Fruit fly (Drosophila melanogaster) whole organism, embryonic: ENCODE results near the gene Rnmt.

ENCODE experiments used
- Abd-B ChIP-seq: fragments of 200-800 bp; sonication (Bioruptor generic); optimal IDR thresholded peaks from 2 replicates; lab custom pipeline; 2018; ENCODE audit warnings: missing biosample characterization, mild to moderate bottlenecking, missing genetic modification characterization, moderate library complexity
- Antp ChIP-seq: fragments of 200-800 bp; sonication (Bioruptor generic); optimal IDR thresholded peaks from 3 replicates; lab custom pipeline; 2016; ENCODE audit warnings: missing biosample characterization, missing genetic modification characterization
- Bdp1 ChIP-seq: fragments of 200-800 bp; sonication (Bioruptor generic); optimal IDR thresholded peaks from 3 replicates; lab custom pipeline; 2016; ENCODE audit warnings: missing biosample characterization, missing genetic modification characterization
- Bgb ChIP-seq: fragments of 200-800 bp; sonication (Bioruptor generic); IDR thresholded peaks from 2 replicates; pipeline ENCODE4 v1.3.6; 2022; ENCODE audit warnings: missing biosample characterization, missing genetic modification characterization; ENCODE audit not compliant: partially characterized antibody
- C15 ChIP-seq: fragments of 200-800 bp; sonication (Bioruptor generic); IDR thresholded peaks from 3 replicates; pipeline ENCODE4 v1.3.6; 2022; ENCODE audit warnings: missing biosample characterization, missing genetic modification characterization
- CG10147 ChIP-seq: fragments of 200-800 bp; sonication (Bioruptor generic); optimal IDR thresholded peaks from 2 replicates; lab custom pipeline; 2019; ENCODE audit warnings: missing biosample characterization, mild to moderate bottlenecking, missing genetic modification characterization, moderate library complexity
- CG10543 ChIP-seq: fragments of 200-800 bp; sonication (Bioruptor generic); optimal IDR thresholded peaks from 3 replicates; lab custom pipeline; 2017; ENCODE audit warnings: missing biosample characterization, mild to moderate bottlenecking, missing genetic modification characterization, moderate library complexity
- CG12071 ChIP-seq: fragments of 200-800 bp; sonication (Bioruptor generic); optimal IDR thresholded peaks from 3 replicates; lab custom pipeline; 2018; ENCODE audit warnings: missing biosample characterization, mild to moderate bottlenecking, missing genetic modification characterization
- CG13123 ChIP-seq: fragments of 200-800 bp; sonication (Bioruptor generic); optimal IDR thresholded peaks from 2 replicates; lab custom pipeline; 2016; ENCODE audit warnings: missing biosample characterization, missing genetic modification characterization
- CG13424 ChIP-seq: fragments of 200-800 bp; sonication (Bioruptor generic); optimal IDR thresholded peaks from 2 replicates; lab custom pipeline; 2019; ENCODE audit warnings: missing biosample characterization, mild to moderate bottlenecking, missing genetic modification characterization, moderate library complexity
- CG14965 ChIP-seq: fragments of 200-800 bp; sonication (Bioruptor generic); optimal IDR thresholded peaks from 2 replicates; lab custom pipeline; 2016; ENCODE audit warnings: missing biosample characterization, missing genetic modification characterization, borderline replicate concordance
- CG15073 ChIP-seq: fragments of 200-800 bp; sonication (Bioruptor generic); optimal IDR thresholded peaks from 2 replicates; lab custom pipeline; 2016; ENCODE audit warnings: missing biosample characterization, missing genetic modification characterization
- CG16815 ChIP-seq: fragments of 200-800 bp; sonication (Bioruptor generic); optimal IDR thresholded peaks from 3 replicates; lab custom pipeline; 2017; ENCODE audit warnings: missing biosample characterization, mild to moderate bottlenecking, missing genetic modification characterization
- CG17802 ChIP-seq: fragments of 200-800 bp; sonication (Bioruptor generic); optimal IDR thresholded peaks from 2 replicates; lab custom pipeline; 2018; ENCODE audit warnings: missing biosample characterization, mild to moderate bottlenecking, missing genetic modification characterization, moderate library complexity
- CG18764 ChIP-seq: fragments of 200-800 bp; sonication (Bioruptor generic); optimal IDR thresholded peaks from 3 replicates; lab custom pipeline; 2016; ENCODE audit warnings: missing biosample characterization, missing genetic modification characterization
- CG30403 ChIP-seq: fragments of 200-800 bp; sonication (Bioruptor generic); optimal IDR thresholded peaks from 3 replicates; lab custom pipeline; 2016; ENCODE audit warnings: missing biosample characterization, missing genetic modification characterization
- CG31365 ChIP-seq: fragments of 200-800 bp; sonication (Bioruptor generic); optimal IDR thresholded peaks from 2 replicates; lab custom pipeline; 2018; ENCODE audit warnings: missing biosample characterization, mild to moderate bottlenecking, missing genetic modification characterization
- CG3163 ChIP-seq: fragments of 200-800 bp; sonication (Bioruptor generic); optimal IDR thresholded peaks from 3 replicates; lab custom pipeline; 2016; ENCODE audit warnings: missing biosample characterization, missing genetic modification characterization
- CG3726 ChIP-seq: fragments of 200-800 bp; sonication (Bioruptor generic); IDR thresholded peaks from 3 replicates; pipeline ENCODE4, ENCODE4 v1.3.6; 2022; ENCODE audit warnings: missing biosample characterization, missing genetic modification characterization
- CG4424 ChIP-seq: fragments of 200-800 bp; sonication (Bioruptor generic); optimal IDR thresholded peaks from 3 replicates; lab custom pipeline; 2016; ENCODE audit warnings: missing biosample characterization, missing genetic modification characterization
- CG5953 ChIP-seq: fragments of 200-800 bp; sonication (Bioruptor generic); IDR thresholded peaks from 2 replicates; pipeline ENCODE4 v1.3.6; 2022; ENCODE audit warnings: missing biosample characterization, missing genetic modification characterization
- CG6683 ChIP-seq: fragments of 200-800 bp; sonication (Bioruptor generic); optimal IDR thresholded peaks from 2 replicates; lab custom pipeline; 2017; ENCODE audit warnings: missing biosample characterization, mild to moderate bottlenecking, missing genetic modification characterization, missing genetic modification reagents
- CHES-1-like ChIP-seq: fragments of 200-800 bp; sonication (Bioruptor generic); optimal IDR thresholded peaks from 2 replicates; lab custom pipeline; 2016; ENCODE audit warnings: missing biosample characterization, missing genetic modification characterization
- Chrac-16 ChIP-seq: fragments of 200-800 bp; sonication (Bioruptor generic); optimal IDR thresholded peaks from 3 replicates; lab custom pipeline; 2016; ENCODE audit warnings: missing biosample characterization, missing genetic modification characterization
- Dip2 ChIP-seq: fragments of 200-800 bp; sonication (Bioruptor generic); IDR thresholded peaks from 2 replicates; pipeline ENCODE4 v1.3.6; 2022; ENCODE audit warnings: missing biosample characterization, missing genetic modification characterization
- Doc3 ChIP-seq: fragments of 200-800 bp; sonication (Bioruptor generic); IDR thresholded peaks from 3 replicates; pipeline ENCODE4 v1.3.6; 2022; ENCODE audit warnings: missing biosample characterization, missing genetic modification characterization; ENCODE audit not compliant: partially characterized antibody
- E2f2 ChIP-seq: fragments of 200-800 bp; sonication (Bioruptor generic); IDR thresholded peaks from 2 replicates; pipeline ENCODE4 v1.3.6; 2022; ENCODE audit warnings: missing biosample characterization, missing genetic modification characterization
- Elba2 ChIP-seq: fragments of 200-800 bp; sonication (Bioruptor generic); optimal IDR thresholded peaks from 3 replicates; lab custom pipeline; 2016; ENCODE audit warnings: missing biosample characterization, missing genetic modification characterization
- Ets65A ChIP-seq: fragments of 200-800 bp; sonication (Bioruptor generic); peaks from one replicate; lab custom pipeline; 2016; ENCODE audit warnings: missing biosample characterization, missing genetic modification characterization
- HLH4C ChIP-seq: fragments of 200-800 bp; sonication (Bioruptor generic); IDR thresholded peaks from 3 replicates; pipeline ENCODE4 v1.3.6; 2022; ENCODE audit warnings: missing biosample characterization, missing genetic modification characterization; ENCODE audit not compliant: partially characterized antibody
- Hsf ChIP-seq: fragments of 200-800 bp; sonication (Bioruptor generic); optimal IDR thresholded peaks from 3 replicates; lab custom pipeline; 2016; ENCODE audit warnings: missing biosample characterization, missing genetic modification characterization
- Opbp ChIP-seq: fragments of 200-800 bp; sonication (Bioruptor generic); IDR thresholded peaks from 3 replicates; pipeline ENCODE4 v1.3.6; 2022; ENCODE audit warnings: missing biosample characterization, missing genetic modification characterization; ENCODE audit not compliant: partially characterized antibody
- Sin3A ChIP-seq: fragments of >200 bp; optimal IDR thresholded peaks from 2 replicates; lab custom pipeline; 2018
- Sry-δ ChIP-seq: fragments of 200-800 bp; sonication (Bioruptor generic); optimal IDR thresholded peaks from 2 replicates; lab custom pipeline; 2016; ENCODE audit warnings: missing biosample characterization, missing genetic modification characterization
- Xbp1 ChIP-seq: fragments of 200-800 bp; sonication (Bioruptor generic); optimal IDR thresholded peaks from 3 replicates; lab custom pipeline; 2016; ENCODE audit warnings: missing biosample characterization, mild to moderate bottlenecking, missing genetic modification characterization
- corto ChIP-seq: fragments of 200-800 bp; sonication (Bioruptor generic); optimal IDR thresholded peaks from 2 replicates; lab custom pipeline; 2016; ENCODE audit warnings: missing biosample characterization, mild to moderate bottlenecking, missing genetic modification characterization, moderate library complexity
- dati ChIP-seq: fragments of 200-800 bp; sonication (Bioruptor generic); IDR thresholded peaks from 2 replicates; pipeline ENCODE4 v1.3.6; 2022; ENCODE audit warnings: missing biosample characterization, missing genetic modification characterization
- dpn ChIP-seq, 2 experiments: fragments of 200-800 bp; sonication (Bioruptor generic); optimal IDR thresholded peaks; 3 replicates each; lab custom pipeline; 2016; ENCODE audit warnings: missing biosample characterization in 2 of 2, missing genetic modification characterization in 2 of 2
- eyg ChIP-seq: fragments of 200-800 bp; sonication (Bioruptor generic); optimal IDR thresholded peaks from 3 replicates; lab custom pipeline; 2016; ENCODE audit warnings: missing biosample characterization, missing genetic modification characterization
- fru ChIP-seq: fragments of >200 bp; optimal IDR thresholded peaks from 2 replicates; lab custom pipeline; 2017
- gce ChIP-seq: fragments of 200-800 bp; sonication (Bioruptor generic); IDR thresholded peaks from 3 replicates; pipeline ENCODE4 v1.3.6; 2022; ENCODE audit warnings: missing biosample characterization, missing genetic modification characterization
- gcm ChIP-seq: fragments of 200-800 bp; sonication (Bioruptor generic); optimal IDR thresholded peaks from 2 replicates; lab custom pipeline; 2019; ENCODE audit warnings: missing biosample characterization, mild to moderate bottlenecking, missing genetic modification characterization, moderate library complexity
- hbn ChIP-seq: fragments of 200-800 bp; sonication (Bioruptor generic); IDR thresholded peaks from 2 replicates; pipeline ENCODE4 v1.3.6; 2022; ENCODE audit warnings: missing biosample characterization, missing genetic modification characterization; ENCODE audit not compliant: partially characterized antibody
- kah ChIP-seq: fragments of 200-800 bp; sonication (Bioruptor generic); optimal IDR thresholded peaks from 2 replicates; lab custom pipeline; 2018; ENCODE audit warnings: missing biosample characterization, mild to moderate bottlenecking, missing genetic modification characterization
- mld ChIP-seq: fragments of 200-800 bp; sonication (Bioruptor generic); IDR thresholded peaks from 3 replicates; pipeline ENCODE4 v1.3.6; 2022; ENCODE audit warnings: missing biosample characterization, missing genetic modification characterization; ENCODE audit not compliant: partially characterized antibody
- phol ChIP-seq: fragments of 200-800 bp; sonication (Bioruptor generic); optimal IDR thresholded peaks from 3 replicates; lab custom pipeline; 2018; ENCODE audit warnings: missing biosample characterization, mild to moderate bottlenecking, missing genetic modification characterization, moderate library complexity
- scrt ChIP-seq: fragments of 200-800 bp; sonication (Bioruptor generic); optimal IDR thresholded peaks from 2 replicates; lab custom pipeline; 2018; ENCODE audit warnings: missing biosample characterization, mild to moderate bottlenecking, missing genetic modification characterization, moderate library complexity
- sisA ChIP-seq: fragments of 200-800 bp; sonication (Bioruptor generic); IDR thresholded peaks from 2 replicates; pipeline ENCODE4 v1.3.6; 2022; ENCODE audit warnings: missing biosample characterization, missing genetic modification characterization
- so ChIP-seq: fragments of 200-800 bp; sonication (Bioruptor generic); IDR thresholded peaks from 3 replicates; pipeline ENCODE4 v1.3.6; 2022; ENCODE audit warnings: missing biosample characterization, missing genetic modification characterization

Gene Rnmt

DNA sequence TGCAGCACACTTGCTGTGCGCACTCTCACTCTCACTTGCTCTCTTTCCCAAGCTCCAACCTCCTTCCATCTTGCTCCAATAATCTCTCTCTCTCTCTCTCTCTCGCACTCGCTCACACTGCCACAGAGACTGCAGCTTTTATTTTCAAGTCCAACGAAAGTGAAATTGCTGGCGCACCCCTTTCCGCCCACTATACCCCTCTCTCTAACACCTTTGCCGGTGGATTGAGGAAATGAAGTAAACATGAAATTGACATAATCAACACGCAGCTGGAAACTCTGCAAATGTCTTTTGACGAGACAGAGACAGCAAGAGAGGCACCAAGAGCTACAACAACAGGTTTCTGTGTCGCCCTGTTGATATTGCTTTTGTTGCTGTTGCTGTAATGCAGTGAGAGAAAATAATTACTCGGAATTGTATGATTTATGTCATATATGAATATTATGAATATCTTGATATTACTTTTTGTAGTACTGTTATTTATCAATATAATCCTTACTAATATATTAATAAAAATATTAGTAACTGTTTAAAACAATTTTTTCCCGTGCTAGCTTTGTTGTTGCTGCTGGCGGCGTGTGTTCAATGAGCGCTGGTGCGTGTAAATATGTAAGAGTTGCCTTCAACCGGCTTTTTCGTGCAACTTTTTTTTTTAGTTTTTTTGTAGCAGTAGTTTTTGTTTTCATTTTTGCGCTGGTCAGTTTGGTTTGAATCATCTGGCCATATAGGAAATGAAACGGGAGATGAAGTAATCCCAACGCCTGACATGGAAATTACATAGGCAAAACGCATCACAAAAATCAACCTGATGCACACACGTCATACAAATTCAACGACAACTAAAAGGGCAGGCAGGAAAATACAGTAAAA is 13.9 kb upstream of the Rnmt start (continued):
- TF ChIP-seq Bdp1 (GFP tag; lab: Kevin White, UChicago) (no peak), CG17802 (tag; lab: Kevin White, UChicago) (peak; percentile 70), CG13123 (GFP tag; lab: Kevin White, UChicago) (peak; percentile 81), fru (lab: Kevin White, UChicago) (no peak), Doc3 (no peak), Chrac-16 (GFP tag; lab: Kevin White, UChicago) (peak; percentile 83), gcm (peak; percentile 85), Abd-B (GFP tag; lab: Kevin White, UChicago) (peak; percentile 90), so (GFP tag; lab: Robert Waterston, UW) (peak; percentile 91; the same call in 2 of the 3 replicates), Elba2 (peak; percentile 16), dati (no peak), CG6683 (peak; percentile 84), Dip2 (GFP tag; lab: Robert Waterston, UW) (no peak), Bgb (peak; percentile 24; the same call in 1 of the 2 replicates), CG5953 (GFP tag; lab: Robert Waterston, UW) (peak; percentile 87), Ets65A (GFP tag; lab: Kevin White, UChicago) (peak; percentile 12), CG15073 (peak; percentile 40), mld (GFP tag; lab: Robert Waterston, UW) (no peak), hbn (GFP tag; lab: Robert Waterston, UW) (no peak), CHES-1-like (GFP tag; lab: Kevin White, UChicago) (peak; percentile 8), CG14965 (GFP tag; lab: Kevin White, UChicago) (no peak), CG3163 (GFP tag; lab: Kevin White, UChicago) (peak; percentile 12), dpn (GFP tag; optimal IDR thresholded peaks at IDR 0.05; lab: Kevin White, UChicago) (peak; percentile 21 to 90), HLH4C (GFP tag; lab: Robert Waterston, UW) (no peak), CG18764 (GFP tag; lab: Kevin White, UChicago) (peak; percentile 84), Antp (GFP tag; lab: Kevin White, UChicago) (peak; percentile 16), kah (GFP tag; lab: Kevin White, UChicago) (peak; percentile 91), CG16815 (peak; percentile 66), E2f2 (peak; percentile 75), C15 (0 out of 3 replicates have a peak, but pooled peaks have one; percentile 45), CG10147 (GFP tag; lab: Kevin White, UChicago) (peak; percentile 78), CG4424 (GFP tag; lab: Kevin White, UChicago) (peak; percentile 90), CG12071 (GFP tag; lab: Kevin White, UChicago) (peak; percentile 59), CG13424 (tag; lab: Kevin White, UChicago) (peak; percentile 93), Hsf (GFP tag; lab: Kevin White, UChicago) (peak; percentile 53), Opbp (no peak), eyg (GFP tag; lab: Kevin White, UChicago) (no peak), Xbp1 (GFP tag; lab: Kevin White, UChicago) (peak; percentile 91), scrt (peak; percentile 96), Sry-δ (GFP tag; lab: Kevin White, UChicago) (no peak), CG30403 (peak; percentile 91), CG10543 (GFP tag; lab: Kevin White, UChicago) (peak; percentile 27), Sin3A (lab: Kevin White, UChicago) (no peak), CG3726 (GFP tag; lab: Robert Waterston, UW) (peak; percentile 89), sisA (GFP tag; lab: Robert Waterston, UW) (peak; percentile 95), corto (peak; percentile 37), phol (peak; percentile 95), gce (GFP tag; lab: Robert Waterston, UW) (peak; percentile 92), CG31365 (tag; lab: Kevin White, UChicago) (peak; percentile 56)
